Worm (Caenorhabditis elegans) whole organism, L4 larva: ENCODE results near the gene nhr-131.
A peak's percentile ranks its signal among the peaks of the same experiment; 100 is the strongest.

Source experiments
- F10B5.3 ChIP-seq: sonication (generic microtip); optimal IDR thresholded peaks from 2 replicates; lab custom pipeline; 2016; ENCODE audit warnings: mild to moderate bottlenecking, missing genetic modification characterization, missing compliant biosample characterization
- F26F4.8 ChIP-seq: fragments of 200-800 bp; sonication (Bioruptor generic); conservative IDR thresholded peaks from 2 replicates; pipeline ENCODE4 v1.3.6; 2022; ENCODE audit warnings: missing genetic modification characterization, missing compliant biosample characterization
- F37D6.2 ChIP-seq: sonication (generic microtip); optimal IDR thresholded peaks from 2 replicates; lab custom pipeline; 2016; ENCODE audit warnings: mild to moderate bottlenecking, missing genetic modification characterization, missing compliant biosample characterization
- Y105C5A.15 ChIP-seq: fragments of 200-800 bp; sonication (Bioruptor generic); IDR thresholded peaks from 2 replicates; pipeline ENCODE4 v1.3.6; 2022; ENCODE audit warnings: missing genetic modification characterization, missing compliant biosample characterization
- Y5F2A.4 ChIP-seq: fragments of 200-800 bp; sonication (Bioruptor generic); optimal IDR thresholded peaks from 2 replicates; lab custom pipeline; 2018; ENCODE audit warnings: mild to moderate bottlenecking, missing genetic modification characterization, missing compliant biosample characterization
- Y75B8A.6 ChIP-seq: fragments of 200-800 bp; sonication (Bioruptor generic); IDR thresholded peaks from 2 replicates; pipeline ENCODE4 v1.3.6; 2022; ENCODE audit warnings: missing genetic modification reagents, missing genetic modification characterization, missing compliant biosample characterization
- ZK337.2 ChIP-seq: fragments of 200-800 bp; sonication (Bioruptor generic); IDR thresholded peaks from 2 replicates; pipeline ENCODE4 v1.3.6; 2022; ENCODE audit warnings: missing genetic modification reagents, missing genetic modification characterization, missing compliant biosample characterization
- aha-1 ChIP-seq: fragments of 150-350 bp; peaks from one replicate; lab custom pipeline; 2014; ENCODE audit warnings: missing biosample characterization, missing genetic modification characterization
- aly-2 ChIP-seq: sonication (generic microtip); optimal IDR thresholded peaks from 2 replicates; lab custom pipeline; 2018; ENCODE audit warnings: missing biosample characterization, missing genetic modification characterization
- ama-1 ChIP-seq: fragments of 150-350 bp; optimal IDR thresholded peaks from 2 replicates; lab custom pipeline; 2014; ENCODE audit warnings: inconsistent platforms, mixed read lengths
- ceh-20 ChIP-seq: fragments of 200-800 bp; sonication (Bioruptor generic); IDR thresholded peaks from 2 replicates; pipeline ENCODE4 v1.3.6; 2022; ENCODE audit warnings: missing genetic modification reagents, missing genetic modification characterization, missing compliant biosample characterization
- ceh-28 ChIP-seq: fragments of 150-350 bp; optimal IDR thresholded peaks from 2 replicates; lab custom pipeline; 2014; ENCODE audit warnings: missing biosample characterization, missing genetic modification reagents, missing genetic modification characterization
- ceh-32 ChIP-seq: sonication (generic microtip); optimal IDR thresholded peaks from 2 replicates; lab custom pipeline; 2016; ENCODE audit warnings: mild to moderate bottlenecking, missing genetic modification characterization, missing compliant biosample characterization; ENCODE audit not compliant: poor library complexity
- ceh-44 ChIP-seq: fragments of 200-800 bp; sonication (Bioruptor generic); IDR thresholded peaks from 2 replicates; pipeline ENCODE4 v1.3.6; 2022; ENCODE audit warnings: missing genetic modification reagents, missing genetic modification characterization, missing compliant biosample characterization
- ceh-62 ChIP-seq: sonication (generic microtip); optimal IDR thresholded peaks from 2 replicates; lab custom pipeline; 2017; ENCODE audit warnings: missing biosample characterization, missing genetic modification characterization
- ceh-82 ChIP-seq: sonication (generic microtip); optimal IDR thresholded peaks from 2 replicates; lab custom pipeline; 2017; ENCODE audit warnings: missing biosample characterization, missing genetic modification characterization
- ces-1 ChIP-seq: fragments of 150-350 bp; sonication (generic microtip); optimal IDR thresholded peaks from 4 replicates; lab custom pipeline; 2014; ENCODE audit warnings: missing biosample characterization, missing genetic modification reagents, missing genetic modification characterization
- ctbp-1 ChIP-seq: fragments of 200-800 bp; sonication (Bioruptor generic); IDR thresholded peaks from 2 replicates; pipeline ENCODE4 v1.3.6; 2022; ENCODE audit warnings: missing genetic modification reagents, missing genetic modification characterization, missing compliant biosample characterization
- dmd-8 ChIP-seq: fragments of 200-800 bp; sonication (Bioruptor generic); IDR thresholded peaks from 2 replicates; pipeline ENCODE4 v1.3.6; 2022; ENCODE audit warnings: missing genetic modification characterization, missing compliant biosample characterization
- dpl-1 ChIP-seq: fragments of 150-350 bp; optimal IDR thresholded peaks from 2 replicates; lab custom pipeline; 2014; ENCODE audit warnings: missing biosample characterization, missing genetic modification reagents, missing genetic modification characterization
- duxl-1 ChIP-seq: sonication (generic microtip); optimal IDR thresholded peaks from 2 replicates; lab custom pipeline; 2016; ENCODE audit warnings: mild to moderate bottlenecking, missing genetic modification characterization, moderate library complexity, missing compliant biosample characterization; ENCODE audit not compliant: poor library complexity
- dve-1 ChIP-seq: sonication (generic microtip); optimal IDR thresholded peaks from 2 replicates; lab custom pipeline; 2017; ENCODE audit warnings: antibody characterized with exemption, mild to moderate bottlenecking, missing genetic modification characterization, missing compliant biosample characterization; ENCODE audit not compliant: insufficient read depth
- fos-1 ChIP-seq: fragments of 150-350 bp; optimal IDR thresholded peaks from 2 replicates; lab custom pipeline; 2014; ENCODE audit warnings: missing biosample characterization, missing genetic modification characterization
- gei-8 ChIP-seq: fragments of 200-800 bp; sonication (Bioruptor generic); optimal IDR thresholded peaks from 2 replicates; lab custom pipeline; 2018; ENCODE audit warnings: mild to moderate bottlenecking, missing genetic modification characterization, missing compliant biosample characterization
- hif-1 ChIP-seq, 2 experiments: sonication (generic microtip); optimal IDR thresholded peaks; 2 replicates each; lab custom pipeline; 2016 to 2017; ENCODE audit warnings: missing compliant biosample characterization in 2 of 2, missing genetic modification characterization in 2 of 2, missing genetic modification reagents in 2 of 2, missing genotype in 2 of 2, mild to moderate bottlenecking in 1 of 2
- hlh-30 ChIP-seq: sonication (generic microtip); optimal IDR thresholded peaks from 2 replicates; lab custom pipeline; 2017; ENCODE audit warnings: antibody characterized with exemption, mild to moderate bottlenecking, missing genetic modification characterization, missing compliant biosample characterization; ENCODE audit not compliant: insufficient read depth
- lim-7 ChIP-seq: fragments of 200-800 bp; sonication (Bioruptor generic); IDR thresholded peaks from 2 replicates; pipeline ENCODE4 v1.3.6; 2022; ENCODE audit warnings: missing genetic modification characterization, missing compliant biosample characterization
- lin-13 ChIP-seq: fragments of 150-350 bp; optimal IDR thresholded peaks from 2 replicates; lab custom pipeline; 2014; ENCODE audit warnings: missing biosample characterization, missing genetic modification reagents, missing genetic modification characterization
- madf-5 ChIP-seq, 2 experiments: fragments of 200-800 bp; sonication (Bioruptor generic); IDR thresholded peaks; 2 replicates each; pipeline ENCODE4 v1.3.6; 2022; ENCODE audit warnings: missing compliant biosample characterization in 2 of 2, missing genetic modification characterization in 2 of 2
- mdl-1 ChIP-seq, 2 experiments: fragments of 150-350 bp in 1 of 2; sonication (generic microtip) in 1 of 2; optimal IDR thresholded peaks; 2 replicates each; lab custom pipeline; 2014 to 2017; ENCODE audit warnings: missing biosample characterization in 2 of 2, missing genetic modification characterization in 2 of 2
- mes-2 ChIP-seq: sonication (generic microtip); optimal IDR thresholded peaks from 2 replicates; lab custom pipeline; 2016; ENCODE audit warnings: missing genotype, mild to moderate bottlenecking, missing genetic modification characterization, missing compliant biosample characterization; ENCODE audit not compliant: poor library complexity, severe bottlenecking
- mxl-2 ChIP-seq: fragments of 200-800 bp; sonication (Bioruptor generic); conservative IDR thresholded peaks from 2 replicates; pipeline ENCODE4 v1.3.6; 2022; ENCODE audit warnings: missing genetic modification reagents, missing genetic modification characterization, missing compliant biosample characterization
- nhr-102 ChIP-seq: sonication (generic microtip); optimal IDR thresholded peaks from 2 replicates; lab custom pipeline; 2016; ENCODE audit warnings: mild to moderate bottlenecking, missing genetic modification characterization, moderate library complexity, missing compliant biosample characterization
- nhr-11 ChIP-seq: fragments of 150-350 bp; optimal IDR thresholded peaks from 2 replicates; lab custom pipeline; 2014; ENCODE audit warnings: missing biosample characterization, missing genetic modification characterization
- nhr-111 ChIP-seq: fragments of 200-800 bp; sonication (Bioruptor generic); optimal IDR thresholded peaks from 2 replicates; lab custom pipeline; 2018; ENCODE audit warnings: mild to moderate bottlenecking, missing genetic modification characterization, missing compliant biosample characterization
- nhr-237 ChIP-seq: sonication (generic microtip); optimal IDR thresholded peaks from 2 replicates; lab custom pipeline; 2017; ENCODE audit warnings: missing biosample characterization, missing genetic modification characterization
- nhr-25 ChIP-seq: sonication (generic microtip); optimal IDR thresholded peaks from 2 replicates; lab custom pipeline; 2017; ENCODE audit warnings: missing genetic modification characterization, mild to moderate bottlenecking, missing compliant biosample characterization, antibody characterized with exemption, moderate library complexity, borderline replicate concordance; ENCODE audit not compliant: insufficient read depth
- nhr-28 ChIP-seq: fragments of 150-350 bp; optimal IDR thresholded peaks from 2 replicates; lab custom pipeline; 2014; ENCODE audit warnings: missing biosample characterization, missing genetic modification characterization
- nhr-41 ChIP-seq: fragments of 200-800 bp; sonication (Bioruptor generic); IDR thresholded peaks from 2 replicates; pipeline ENCODE4 v1.3.6; 2022; ENCODE audit warnings: missing genetic modification reagents, missing genetic modification characterization, missing compliant biosample characterization
- nhr-48 ChIP-seq: sonication (generic microtip); optimal IDR thresholded peaks from 2 replicates; lab custom pipeline; 2016; ENCODE audit warnings: mild to moderate bottlenecking, missing genetic modification characterization, missing compliant biosample characterization
- nhr-6 ChIP-seq: fragments of 150-350 bp; optimal IDR thresholded peaks from 2 replicates; lab custom pipeline; 2014; ENCODE audit warnings: missing biosample characterization, missing genetic modification characterization
- nhr-76 ChIP-seq: fragments of 150-350 bp; optimal IDR thresholded peaks from 2 replicates; lab custom pipeline; 2014; ENCODE audit warnings: missing biosample characterization, missing genetic modification characterization
- nhr-77 ChIP-seq: fragments of 150-350 bp; optimal IDR thresholded peaks from 2 replicates; lab custom pipeline; 2014; ENCODE audit warnings: missing biosample characterization, missing genetic modification characterization
- saeg-2 ChIP-seq: fragments of 200-800 bp; sonication (Bioruptor generic); IDR thresholded peaks from 2 replicates; pipeline ENCODE4 v1.3.6; 2022; ENCODE audit warnings: missing genetic modification reagents, missing genetic modification characterization, missing compliant biosample characterization
- set-16 ChIP-seq: fragments of 200-800 bp; sonication (Bioruptor generic); IDR thresholded peaks from 2 replicates; pipeline ENCODE4 v1.3.6; 2022; ENCODE audit warnings: missing genetic modification reagents, missing genetic modification characterization, missing compliant biosample characterization
- snpc-1.2 ChIP-seq: fragments of 200-800 bp; sonication (Bioruptor generic); IDR thresholded peaks from 2 replicates; pipeline ENCODE4 v1.3.6; 2022; ENCODE audit warnings: missing genetic modification reagents, missing genetic modification characterization, missing compliant biosample characterization
- tag-97 ChIP-seq: fragments of 200-800 bp; sonication (Bioruptor generic); IDR thresholded peaks from 2 replicates; pipeline ENCODE4 v1.3.6; 2022; ENCODE audit warnings: missing genetic modification characterization, missing compliant biosample characterization
- unc-39 ChIP-seq: sonication (generic microtip); optimal IDR thresholded peaks from 2 replicates; lab custom pipeline; 2017; ENCODE audit warnings: missing biosample characterization, missing genetic modification characterization
- vab-7 ChIP-seq: fragments of 200-800 bp; sonication (Bioruptor generic); IDR thresholded peaks from 2 replicates; pipeline ENCODE4 v1.3.6; 2022; ENCODE audit warnings: missing genetic modification reagents, missing genetic modification characterization, missing compliant biosample characterization
- zag-1 ChIP-seq: fragments of 150-350 bp; optimal IDR thresholded peaks from 2 replicates; lab custom pipeline; 2014; ENCODE audit warnings: missing biosample characterization, missing genetic modification characterization
- zip-11 ChIP-seq: fragments of 200-800 bp; sonication (Bioruptor generic); IDR thresholded peaks from 2 replicates; pipeline ENCODE4 v1.3.6; 2022; ENCODE audit warnings: missing genetic modification characterization, missing compliant biosample characterization
- zip-2 ChIP-seq: fragments of 150-350 bp; optimal IDR thresholded peaks from 2 replicates; lab custom pipeline; 2014; ENCODE audit warnings: missing biosample characterization, missing genetic modification characterization
- ztf-11 ChIP-seq: fragments of 150-350 bp; optimal IDR thresholded peaks from 2 replicates; lab custom pipeline; 2014; ENCODE audit warnings: missing biosample characterization, missing genetic modification characterization

The nhr-131 gene

ce11 chrV:494284-494683 lies at the start of gene nhr-131:
Gene nhr-131 (plus strand): TSS chrV:494370.
- TF ChIP-seq aha-1 (tag; lab: Kevin White, UChicago) (peak; percentile 38), vab-7 (no peak), hlh-30 (tag; lab: Kevin White, UChicago) (no peak), ceh-20 (GFP tag; lab: Robert Waterston, UW) (no peak), snpc-1.2 (GFP tag; lab: Robert Waterston, UW) (no peak), F37D6.2 (no peak), zip-2 (tag; lab: Kevin White, UChicago) (no peak), dpl-1 (GFP tag; lab: Kevin White, UChicago) (no peak), hif-1 (tag; optimal IDR thresholded peaks at IDR 0.05; lab: Kevin White, UChicago) (no peak), zip-11 (GFP tag; lab: Robert Waterston, UW) (no peak), ceh-28 (tag; lab: Kevin White, UChicago) (peak; percentile 48), ztf-11 (tag; lab: Kevin White, UChicago) (no peak), nhr-25 (tag; lab: Kevin White, UChicago) (no peak), lin-13 (no peak), mxl-2 (GFP tag; lab: Robert Waterston, UW) (no peak), zag-1 (tag; lab: Kevin White, UChicago) (no peak), Y105C5A.15 (GFP tag; lab: Robert Waterston, UW) (no peak), Y75B8A.6 (GFP tag; lab: Robert Waterston, UW) (no peak), mes-2 (peak; percentile 36), set-16 (no peak), dmd-8 (GFP tag; lab: Robert Waterston, UW) (no peak), nhr-11 (no peak), gei-8 (GFP tag; lab: Kevin White, UChicago) (no peak), ZK337.2 (GFP tag; lab: Robert Waterston, UW) (no peak), ceh-32 (tag; lab: Kevin White, UChicago) (no peak), ctbp-1 (GFP tag; lab: Robert Waterston, UW) (no peak), aly-2 (tag; lab: Kevin White, UChicago) (no peak), nhr-237 (tag; lab: Kevin White, UChicago) (no peak), tag-97 (GFP tag; lab: Robert Waterston, UW) (no peak), unc-39 (no peak), mdl-1 (tag; optimal IDR thresholded peaks at IDR 0.05; lab: Kevin White, UChicago) (peak in 1 of 2 experiments; percentile 10), ama-1 (lab: Kevin White, UChicago) (no peak), dve-1 (tag; lab: Kevin White, UChicago) (peak; percentile 71), nhr-41 (no peak), ceh-44 (GFP tag; lab: Robert Waterston, UW) (no peak), nhr-48 (tag; lab: Kevin White, UChicago) (no peak), madf-5 (GFP tag; IDR thresholded peaks at IDR 0.05; lab: Robert Waterston, UW) (no peak), Y5F2A.4 (GFP tag; lab: Kevin White, UChicago) (no peak), nhr-111 (GFP tag; lab: Kevin White, UChicago) (no peak), F26F4.8 (GFP tag; lab: Robert Waterston, UW) (no peak), nhr-6 (tag; lab: Kevin White, UChicago) (no peak), fos-1 (tag; lab: Kevin White, UChicago) (no peak), duxl-1 (tag; lab: Kevin White, UChicago) (no peak), ces-1 (GFP tag; lab: Kevin White, UChicago) (no peak), F10B5.3 (tag; lab: Kevin White, UChicago) (no peak), nhr-77 (peak; percentile 38), nhr-76 (tag; lab: Kevin White, UChicago) (no peak), ceh-82 (tag; lab: Kevin White, UChicago) (no peak), lim-7 (GFP tag; lab: Robert Waterston, UW) (no peak), nhr-28 (tag; lab: Kevin White, UChicago) (peak; percentile 87), saeg-2 (GFP tag; lab: Robert Waterston, UW) (no peak), nhr-102 (peak; percentile 36), ceh-62 (no peak)
